Worm (Caenorhabditis elegans): ENCODE data around the gene ZC239.13.

ce11 chrII:3230422-3230821 is 7.8 kb upstream of the ZC239.13 start, which contains the start of gene srh-297:
- no peak for TF ChIP-seq jun-1 (tag; optimal IDR thresholded peaks at IDR 0.05)
- no peak for TF ChIP-seq nhr-11 (tag; optimal IDR thresholded peaks at IDR 0.05)
- TF ChIP-seq elt-3 (tag; optimal IDR thresholded peaks at IDR 0.05), result no peak
- TF ChIP-seq skn-1 (tag; optimal IDR thresholded peaks at IDR 0.05), result no peak
